Worm (Caenorhabditis elegans) whole organism, L2 larva: ENCODE measurements around the gene pcp-1.

Source experiments
- Y55F3AM.14 ChIP-seq: fragments of 200-800 bp; sonication (Bioruptor generic); optimal IDR thresholded peaks from 2 replicates; lab custom pipeline; 2018; ENCODE audit warnings: mild to moderate bottlenecking, missing genetic modification characterization, missing compliant biosample characterization
- ZK546.5 ChIP-seq: sonication (generic microtip); optimal IDR thresholded peaks from 2 replicates; lab custom pipeline; 2017; ENCODE audit warnings: missing biosample characterization, missing genetic modification characterization
- aly-2 ChIP-seq: fragments of 150-350 bp; optimal IDR thresholded peaks from 2 replicates; lab custom pipeline; 2014; ENCODE audit warnings: missing biosample characterization, missing genetic modification characterization
- ceh-82 ChIP-seq: fragments of 150-350 bp; optimal IDR thresholded peaks from 2 replicates; lab custom pipeline; 2014; ENCODE audit warnings: missing biosample characterization, missing genetic modification characterization
- elt-1 ChIP-seq: fragments of 150-350 bp; optimal IDR thresholded peaks from 2 replicates; lab custom pipeline; 2014; ENCODE audit warnings: missing biosample characterization, missing genetic modification characterization
- fos-1 ChIP-seq: fragments of 150-350 bp; optimal IDR thresholded peaks from 2 replicates; lab custom pipeline; 2014; ENCODE audit warnings: missing biosample characterization, missing genetic modification characterization
- mdl-1 ChIP-seq, 2 experiments: fragments of 150-350 bp in 1 of 2; sonication (generic microtip) in 1 of 2; optimal IDR thresholded peaks; 2 replicates each; lab custom pipeline; 2017; ENCODE audit warnings: missing biosample characterization in 2 of 2, missing genetic modification characterization in 2 of 2
- nhr-10 ChIP-seq: sonication (generic microtip); optimal IDR thresholded peaks from 2 replicates; lab custom pipeline; 2017; ENCODE audit warnings: missing biosample characterization, missing genetic modification characterization
- nhr-11 ChIP-seq: fragments of 150-350 bp; optimal IDR thresholded peaks from 2 replicates; lab custom pipeline; 2014; ENCODE audit warnings: missing biosample characterization, missing genetic modification characterization
- nhr-23 ChIP-seq: fragments of 150-350 bp; optimal IDR thresholded peaks from 2 replicates; lab custom pipeline; 2014; ENCODE audit warnings: missing biosample characterization, missing genetic modification reagents, missing genetic modification characterization
- unc-39 ChIP-seq: fragments of 150-350 bp; optimal IDR thresholded peaks from 2 replicates; lab custom pipeline; 2014; ENCODE audit warnings: missing biosample characterization, missing genetic modification characterization
- zag-1 ChIP-seq: fragments of 150-350 bp; optimal IDR thresholded peaks from 2 replicates; lab custom pipeline; 2014; ENCODE audit warnings: missing biosample characterization, missing genetic modification characterization
- ztf-11 ChIP-seq: sonication (generic microtip); optimal IDR thresholded peaks from 2 replicates; lab custom pipeline; 2017; ENCODE audit warnings: missing biosample characterization, missing genetic modification characterization

DNA sequence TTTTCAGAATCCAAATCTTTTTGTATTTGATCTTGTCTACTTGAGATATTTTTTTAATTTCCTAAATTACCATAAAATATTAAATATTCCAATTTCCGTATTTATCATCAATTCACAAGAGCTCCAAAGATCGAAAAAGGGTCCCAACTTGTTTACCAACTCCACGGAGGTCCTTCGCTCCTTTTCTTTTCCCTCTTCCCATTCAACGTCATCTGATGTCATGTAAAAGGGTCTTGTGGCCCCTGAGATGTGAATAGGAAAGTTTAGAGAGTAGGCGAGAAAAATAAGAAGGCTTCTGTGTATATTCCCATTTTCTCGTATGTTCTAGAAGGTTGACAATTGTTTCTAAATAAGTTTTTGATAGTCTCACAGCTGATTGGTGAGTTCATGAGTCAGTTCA, 35.7 kb upstream of the pcp-1 start:
- TF ChIP-seq ceh-82, result no peak
- no peak for TF ChIP-seq ztf-11 (tag; lab: Kevin White, UChicago)
- TF ChIP-seq nhr-11 (tag; lab: Kevin White, UChicago), result no peak
- TF ChIP-seq mdl-1 (tag; optimal IDR thresholded peaks at IDR 0.05; lab: Kevin White, UChicago), result peak in 1 of 2 experiments; percentile 3
- TF ChIP-seq ZK546.5 (tag; lab: Kevin White, UChicago), result no peak
- no peak for TF ChIP-seq zag-1 (tag; lab: Kevin White, UChicago)
- no peak for TF ChIP-seq fos-1 (tag; lab: Kevin White, UChicago)
- no peak for TF ChIP-seq aly-2
- no peak for TF ChIP-seq unc-39 (tag; lab: Kevin White, UChicago)
- TF ChIP-seq Y55F3AM.14, result no peak
- TF ChIP-seq elt-1, result no peak
- TF ChIP-seq nhr-23 (tag; lab: Kevin White, UChicago), result no peak
- no peak for TF ChIP-seq nhr-10 (tag; lab: Kevin White, UChicago)
